Worm (Caenorhabditis elegans): Measurements from ENCODE around the gene W02B3.4.

DNA sequence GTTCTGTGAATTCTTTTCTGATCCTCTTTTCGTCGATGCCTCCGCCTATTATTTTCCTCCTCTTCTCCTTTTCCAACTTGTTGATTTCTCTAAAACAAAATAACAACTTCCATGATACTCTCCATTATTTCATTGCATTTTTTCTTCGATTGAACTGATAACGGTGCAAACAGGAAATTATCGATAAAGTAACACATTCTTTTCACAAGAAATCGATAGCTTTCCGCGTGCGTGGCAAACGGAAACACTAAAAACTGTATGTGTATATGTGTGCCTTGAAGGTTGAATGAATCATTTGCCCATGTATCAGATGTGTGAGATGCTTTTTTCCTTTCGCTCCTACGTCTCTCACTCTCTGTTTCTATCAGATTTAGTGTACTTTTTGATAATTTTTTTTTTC is 31.6 kb downstream of the W02B3.4 start:
- TF ChIP-seq nhr-77 (tag; optimal IDR thresholded peaks at IDR 0.05) = no peak
- no peak for TF ChIP-seq nhr-237 (tag; optimal IDR thresholded peaks at IDR 0.05)
- TF ChIP-seq nhr-11 (tag; optimal IDR thresholded peaks at IDR 0.05) = no peak
